Fruit fly (Drosophila melanogaster): ENCODE data around the gene Mzt1.

Mzt1 gene

dm6 chr3L:2400227-2400840 lies 11.3 kb downstream of the Mzt1 start:
- peak; percentile 46 for TF ChIP-seq noc (tag; optimal IDR thresholded peaks at IDR 0.05)

dm6 chr3L:2402206-2402605 lies 13.1 kb downstream of the Mzt1 start:
- no peak for TF ChIP-seq noc (tag; optimal IDR thresholded peaks at IDR 0.05)

- TF ChIP-seq noc (tag; optimal IDR thresholded peaks at IDR 0.05), result no peak
These were observed 18.2 kb downstream of the Mzt1 start for dm6 chr3L:2407271-2407670.

dm6 chr3L:2407945-2408344 lies 18.9 kb downstream of the Mzt1 start:
- TF ChIP-seq noc (tag; optimal IDR thresholded peaks at IDR 0.05), result no peak

dm6 chr3L:2409289-2409688 lies 20.2 kb downstream of the Mzt1 start:
- TF ChIP-seq noc (tag; optimal IDR thresholded peaks at IDR 0.05), result no peak

dm6 chr3L:2410869-2411268 lies 21.8 kb downstream of the Mzt1 start:
- TF ChIP-seq noc (tag; optimal IDR thresholded peaks at IDR 0.05), result no peak

- peak; percentile 11 for TF ChIP-seq noc (tag; optimal IDR thresholded peaks at IDR 0.05)
These were observed 22.6 kb downstream of the Mzt1 start for dm6 chr3L:2411564-2412080.

dm6 chr3L:2414876-2415275 lies 25.8 kb downstream of the Mzt1 start:
- no peak for TF ChIP-seq noc (tag; optimal IDR thresholded peaks at IDR 0.05)

- peak; percentile 77 for TF ChIP-seq noc (tag; optimal IDR thresholded peaks at IDR 0.05)
These were observed 28.5 kb downstream of the Mzt1 start for dm6 chr3L:2417399-2418040.

- peak; percentile 86 for TF ChIP-seq noc (tag; optimal IDR thresholded peaks at IDR 0.05)
These were observed 29.7 kb downstream of the Mzt1 start for dm6 chr3L:2418769-2419168.

- no peak for TF ChIP-seq noc (tag; optimal IDR thresholded peaks at IDR 0.05)
These were observed 32.1 kb downstream of the Mzt1 start for dm6 chr3L:2421138-2421537.

dm6 chr3L:2422763-2423162 lies 33.7 kb downstream of the Mzt1 start:
- TF ChIP-seq noc (tag; optimal IDR thresholded peaks at IDR 0.05), result no peak

- no peak for TF ChIP-seq noc (tag; optimal IDR thresholded peaks at IDR 0.05)
These were observed 34.5 kb downstream of the Mzt1 start for dm6 chr3L:2423572-2423971.

- TF ChIP-seq noc (tag; optimal IDR thresholded peaks at IDR 0.05), result no peak
These were observed 35.0 kb downstream of the Mzt1 start for dm6 chr3L:2424094-2424493.

- no peak for TF ChIP-seq noc (tag; optimal IDR thresholded peaks at IDR 0.05)
These were observed 36.6 kb downstream of the Mzt1 start for dm6 chr3L:2425687-2426086.

dm6 chr3L:2426407-2426951 lies 37.4 kb downstream of the Mzt1 start:
- no peak for TF ChIP-seq noc (tag; optimal IDR thresholded peaks at IDR 0.05)

dm6 chr3L:2427151-2427550 lies 38.1 kb downstream of the Mzt1 start:
- TF ChIP-seq noc (tag; optimal IDR thresholded peaks at IDR 0.05), result no peak

Data from whole organism, larva.